Fruit fly (Drosophila melanogaster) whole organism, embryonic: ENCODE measurements around the gene Gnpat.
A peak's percentile ranks its signal among the peaks of the same experiment; 100 is the strongest.

Source experiments
- Atf6 ChIP-seq: fragments of 200-800 bp; sonication (Bioruptor generic); IDR thresholded peaks from 2 replicates; pipeline ENCODE4 v1.3.6; 2022; ENCODE audit warnings: missing biosample characterization, missing genetic modification characterization
- BtbVII ChIP-seq: fragments of 200-800 bp; sonication (Bioruptor generic); optimal IDR thresholded peaks from 3 replicates; lab custom pipeline; 2017; ENCODE audit warnings: missing biosample characterization, mild to moderate bottlenecking, missing genetic modification characterization
- CG10979 ChIP-seq: fragments of 200-800 bp; sonication (Bioruptor generic); optimal IDR thresholded peaks from 2 replicates; lab custom pipeline; 2018; ENCODE audit warnings: missing biosample characterization, mild to moderate bottlenecking, missing genetic modification characterization, moderate library complexity
- CG11456 ChIP-seq: fragments of 200-800 bp; sonication (Bioruptor generic); IDR thresholded peaks from 3 replicates; pipeline ENCODE4 v1.3.6; 2022; ENCODE audit warnings: missing biosample characterization, missing genetic modification characterization
- CG11696 ChIP-seq: fragments of 200-800 bp; sonication (Bioruptor generic); IDR thresholded peaks from 2 replicates; pipeline ENCODE4 v1.3.6; 2022; ENCODE audit warnings: missing biosample characterization, missing genetic modification characterization
- CG12391 ChIP-seq: fragments of 200-800 bp; sonication (Bioruptor generic); optimal IDR thresholded peaks from 3 replicates; lab custom pipeline; 2018; ENCODE audit warnings: missing biosample characterization, mild to moderate bottlenecking, missing genetic modification characterization, moderate library complexity
- CG13296 ChIP-seq: fragments of 200-800 bp; sonication (Bioruptor generic); optimal IDR thresholded peaks from 3 replicates; lab custom pipeline; 2018; ENCODE audit warnings: missing biosample characterization, mild to moderate bottlenecking, missing genetic modification characterization
- CG17361 ChIP-seq: fragments of 200-800 bp; sonication (Bioruptor generic); IDR thresholded peaks from 3 replicates; pipeline ENCODE4 v1.3.6; 2022; ENCODE audit warnings: missing biosample characterization, missing genetic modification characterization
- CG2678 ChIP-seq: fragments of 200-800 bp; sonication (Bioruptor generic); optimal IDR thresholded peaks from 3 replicates; lab custom pipeline; 2019; ENCODE audit warnings: missing biosample characterization, mild to moderate bottlenecking, missing genetic modification characterization, moderate library complexity
- CG2712 ChIP-seq: fragments of 200-800 bp; optimal IDR thresholded peaks from 3 replicates; lab custom pipeline; 2019; ENCODE audit warnings: missing biosample characterization, mild to moderate bottlenecking, missing genetic modification characterization, moderate library complexity
- CG31365 ChIP-seq: fragments of 200-800 bp; sonication (Bioruptor generic); optimal IDR thresholded peaks from 2 replicates; lab custom pipeline; 2018; ENCODE audit warnings: missing biosample characterization, mild to moderate bottlenecking, missing genetic modification characterization
- CG3163 ChIP-seq: fragments of 200-800 bp; sonication (Bioruptor generic); optimal IDR thresholded peaks from 3 replicates; lab custom pipeline; 2016; ENCODE audit warnings: missing biosample characterization, missing genetic modification characterization
- CG3407 ChIP-seq: fragments of 200-800 bp; sonication (Bioruptor generic); optimal IDR thresholded peaks from 2 replicates; lab custom pipeline; 2018; ENCODE audit warnings: missing biosample characterization, mild to moderate bottlenecking, missing genetic modification characterization
- CG34376 ChIP-seq: fragments of 200-800 bp; sonication (Bioruptor generic); optimal IDR thresholded peaks from 2 replicates; lab custom pipeline; 2018; ENCODE audit warnings: missing biosample characterization, mild to moderate bottlenecking, missing genetic modification characterization
- CG34422 ChIP-seq: fragments of 200-800 bp; sonication (Bioruptor generic); IDR thresholded peaks from 3 replicates; pipeline ENCODE4 v1.3.6; 2022; ENCODE audit warnings: missing biosample characterization, missing genetic modification characterization
- CG4854 ChIP-seq: fragments of 200-800 bp; sonication (Bioruptor generic); optimal IDR thresholded peaks from 2 replicates; lab custom pipeline; 2016; ENCODE audit warnings: missing biosample characterization, missing genetic modification characterization, inconsistent platforms
- CG6254 ChIP-seq: fragments of 200-800 bp; sonication (Bioruptor generic); optimal IDR thresholded peaks from 3 replicates; lab custom pipeline; 2017; ENCODE audit warnings: mild to moderate bottlenecking, missing biosample characterization, missing genetic modification reagents, missing genetic modification characterization
- CG8388 ChIP-seq: fragments of 200-800 bp; sonication (Bioruptor generic); optimal IDR thresholded peaks from 2 replicates; lab custom pipeline; 2019; ENCODE audit warnings: missing biosample characterization, mild to moderate bottlenecking, missing genetic modification characterization, moderate library complexity
- CG9727 ChIP-seq: fragments of 200-800 bp; sonication (Bioruptor generic); optimal IDR thresholded peaks from 3 replicates; lab custom pipeline; 2017; ENCODE audit warnings: missing biosample characterization, mild to moderate bottlenecking, missing genetic modification characterization
- CTCF ChIP-seq: fragments of 200-800 bp; sonication (Bioruptor generic); optimal IDR thresholded peaks from 2 replicates; lab custom pipeline; 2017; ENCODE audit warnings: missing biosample characterization, mild to moderate bottlenecking, missing genetic modification characterization, moderate library complexity
- Dad ChIP-seq: fragments of 200-800 bp; sonication (Bioruptor generic); optimal IDR thresholded peaks from 3 replicates; lab custom pipeline; 2016; ENCODE audit warnings: missing biosample characterization, missing genetic modification characterization
- H15 ChIP-seq: fragments of 200-800 bp; sonication (Bioruptor generic); IDR thresholded peaks from 3 replicates; pipeline ENCODE4 v1.3.6; 2022; ENCODE audit warnings: missing biosample characterization, missing genetic modification characterization
- Jarid2 ChIP-seq: fragments of 200-800 bp; sonication (Bioruptor generic); optimal IDR thresholded peaks from 3 replicates; lab custom pipeline; 2017; ENCODE audit warnings: mild to moderate bottlenecking, missing biosample characterization, missing genetic modification reagents, missing genetic modification characterization
- Kr ChIP-seq: fragments of 200-800 bp; sonication (Bioruptor generic); optimal IDR thresholded peaks from 2 replicates; lab custom pipeline; 2017; ENCODE audit warnings: missing biosample characterization, mild to moderate bottlenecking, missing genetic modification characterization
- Nf-YA ChIP-seq: fragments of 200-800 bp; sonication (Bioruptor generic); IDR thresholded peaks from 2 replicates; pipeline ENCODE4 v1.3.6; 2022; ENCODE audit warnings: missing biosample characterization, missing genetic modification characterization
- Oli ChIP-seq: fragments of 200-800 bp; sonication (Bioruptor generic); optimal IDR thresholded peaks from 2 replicates; lab custom pipeline; 2018; ENCODE audit warnings: missing biosample characterization, mild to moderate bottlenecking, missing genetic modification characterization, moderate library complexity
- Sox102F ChIP-seq: fragments of 200-800 bp; sonication (Bioruptor generic); optimal IDR thresholded peaks from 2 replicates; lab custom pipeline; 2018; ENCODE audit warnings: missing biosample characterization, mild to moderate bottlenecking, missing genetic modification characterization, moderate library complexity
- Stat92E ChIP-seq, 3 experiments: fragments of >200 bp in 2 of 3; fragments of 200-800 bp in 1 of 3; sonication (Bioruptor generic) in 1 of 3; optimal IDR thresholded peaks; 2 replicates each; lab custom pipeline; 2017 to 2019; ENCODE audit warnings: missing biosample characterization in 3 of 3, missing genetic modification characterization in 3 of 3, mild to moderate bottlenecking in 1 of 3, moderate library complexity in 1 of 3
- ato ChIP-seq: fragments of 200-800 bp; sonication (Bioruptor generic); IDR thresholded peaks from 2 replicates; pipeline ENCODE4 v1.3.6; 2022; ENCODE audit warnings: missing biosample characterization, missing genetic modification characterization; ENCODE audit not compliant: partially characterized antibody
- bcd ChIP-seq: fragments of 200-800 bp; sonication (Bioruptor generic); optimal IDR thresholded peaks from 2 replicates; lab custom pipeline; 2017; ENCODE audit warnings: missing biosample characterization, mild to moderate bottlenecking, missing genetic modification characterization
- cas ChIP-seq: fragments of 200-800 bp; sonication (Bioruptor generic); IDR thresholded peaks from 2 replicates; pipeline ENCODE4 v1.3.6; 2022; ENCODE audit warnings: missing biosample characterization, missing genetic modification characterization
- dpn ChIP-seq, 2 experiments: fragments of 200-800 bp; sonication (Bioruptor generic); optimal IDR thresholded peaks; 3 replicates each; lab custom pipeline; 2016; ENCODE audit warnings: missing biosample characterization in 2 of 2, missing genetic modification characterization in 2 of 2
- emc ChIP-seq: fragments of 200-800 bp; sonication (Bioruptor generic); optimal IDR thresholded peaks from 2 replicates; lab custom pipeline; 2016; ENCODE audit warnings: missing biosample characterization, missing genetic modification characterization
- ewg ChIP-seq: fragments of 200-800 bp; sonication (Bioruptor generic); optimal IDR thresholded peaks from 3 replicates; lab custom pipeline; 2017; ENCODE audit warnings: mild to moderate bottlenecking, missing biosample characterization, missing genetic modification reagents, missing genetic modification characterization
- fd64A ChIP-seq: fragments of 200-800 bp; sonication (Bioruptor generic); optimal IDR thresholded peaks from 3 replicates; lab custom pipeline; 2018; ENCODE audit warnings: missing biosample characterization, mild to moderate bottlenecking, missing genetic modification characterization
- fd96Cb ChIP-seq: fragments of 200-800 bp; sonication (Bioruptor generic); optimal IDR thresholded peaks from 2 replicates; lab custom pipeline; 2018; ENCODE audit warnings: missing biosample characterization, mild to moderate bottlenecking, missing genetic modification characterization, moderate library complexity
- gce ChIP-seq: fragments of 200-800 bp; sonication (Bioruptor generic); IDR thresholded peaks from 3 replicates; pipeline ENCODE4 v1.3.6; 2022; ENCODE audit warnings: missing biosample characterization, missing genetic modification characterization
- gro ChIP-seq: fragments of 200-800 bp; sonication (Bioruptor generic); optimal IDR thresholded peaks from 2 replicates; lab custom pipeline; 2016; ENCODE audit warnings: missing biosample characterization, missing genetic modification characterization
- hbn ChIP-seq: fragments of 200-800 bp; sonication (Bioruptor generic); IDR thresholded peaks from 2 replicates; pipeline ENCODE4 v1.3.6; 2022; ENCODE audit warnings: missing biosample characterization, missing genetic modification characterization; ENCODE audit not compliant: partially characterized antibody
- mld ChIP-seq: fragments of 200-800 bp; sonication (Bioruptor generic); IDR thresholded peaks from 3 replicates; pipeline ENCODE4 v1.3.6; 2022; ENCODE audit warnings: missing biosample characterization, missing genetic modification characterization; ENCODE audit not compliant: partially characterized antibody
- org-1 ChIP-seq: fragments of 200-800 bp; sonication (Bioruptor generic); optimal IDR thresholded peaks from 2 replicates; lab custom pipeline; 2017; ENCODE audit warnings: missing biosample characterization, missing genetic modification characterization
- pho ChIP-seq: fragments of 200-800 bp; sonication (Bioruptor generic); optimal IDR thresholded peaks from 2 replicates; lab custom pipeline; 2016; ENCODE audit warnings: missing biosample characterization, missing genetic modification characterization
- prd ChIP-seq, 3 experiments: fragments of >200 bp in 2 of 3; fragments of 200-800 bp in 1 of 3; sonication (Bioruptor generic) in 1 of 3; optimal IDR thresholded peaks in 2 of 3; IDR thresholded peaks in 1 of 3; 2 replicates in 2 of 3; 3 replicates in 1 of 3; pipeline versions ENCODE4 v1.3.6 to Lab custom; 2017 to 2022; ENCODE audit warnings: missing biosample characterization in 1 of 3, missing genetic modification characterization in 1 of 3
- pzg ChIP-seq: fragments of 200-800 bp; sonication (Bioruptor generic); optimal IDR thresholded peaks from 3 replicates; lab custom pipeline; 2018; ENCODE audit warnings: missing biosample characterization, mild to moderate bottlenecking, missing genetic modification characterization, moderate library complexity
- schlank ChIP-seq: fragments of 200-800 bp; sonication (Bioruptor generic); optimal IDR thresholded peaks from 2 replicates; lab custom pipeline; 2018; ENCODE audit warnings: missing biosample characterization, mild to moderate bottlenecking, missing genetic modification characterization
- sens ChIP-seq: fragments of 200-800 bp; sonication (Bioruptor generic); peaks from one replicate; lab custom pipeline; 2016; ENCODE audit warnings: missing biosample characterization, missing genetic modification characterization
- sima ChIP-seq: fragments of 200-800 bp; sonication (Bioruptor generic); optimal IDR thresholded peaks from 2 replicates; lab custom pipeline; 2016; ENCODE audit warnings: missing biosample characterization, missing genetic modification characterization
- slp2 ChIP-seq: fragments of 200-800 bp; sonication (Bioruptor generic); optimal IDR thresholded peaks from 2 replicates; lab custom pipeline; 2016; ENCODE audit warnings: missing biosample characterization, missing genetic modification characterization
- ssp ChIP-seq: fragments of 200-800 bp; sonication (Bioruptor generic); IDR thresholded peaks from 2 replicates; pipeline ENCODE4 v1.3.6; 2022; ENCODE audit warnings: missing biosample characterization, missing genetic modification characterization
- usp ChIP-seq: fragments of >200 bp; optimal IDR thresholded peaks from 2 replicates; lab custom pipeline; 2017; ENCODE audit warnings: missing biosample characterization, missing genetic modification characterization

Gene Gnpat

dm6 chr3R:25459200-25459809, 31.4 kb downstream of the Gnpat start (continued):
- TF ChIP-seq CG34376 (GFP tag; lab: Kevin White, UChicago) (no peak), Oli (tag; lab: Kevin White, UChicago) (peak; percentile 10), prd (optimal IDR thresholded peaks at IDR 0.05; lab: Kevin White, UChicago) (no peak), prd (GFP tag; IDR thresholded peaks at IDR 0.05; lab: Robert Waterston, UW) (0 out of 3 replicates have a peak, but pooled peaks have one; percentile 15), CG3163 (GFP tag; lab: Kevin White, UChicago) (no peak), CG6254 (GFP tag; lab: Kevin White, UChicago) (peak; percentile 20), mld (GFP tag; lab: Robert Waterston, UW) (no peak), pho (GFP tag; lab: Kevin White, UChicago) (no peak), sima (GFP tag; lab: Kevin White, UChicago) (no peak), CTCF (no peak), fd96Cb (peak; percentile 31), Nf-YA (GFP tag; lab: Robert Waterston, UW) (no peak), cas (GFP tag; lab: Robert Waterston, UW) (no peak), Dad (no peak), Stat92E (GFP tag; optimal IDR thresholded peaks at IDR 0.05; lab: Kevin White, UChicago) (no peak), CG10979 (tag; lab: Kevin White, UChicago) (peak; percentile 64), ato (no peak), dpn (GFP tag; optimal IDR thresholded peaks at IDR 0.05; lab: Kevin White, UChicago) (no peak), CG8388 (GFP tag; lab: Kevin White, UChicago) (peak; percentile 19), CG17361 (peak; percentile 47; the same call in 1 of the 3 replicates), sens (GFP tag; lab: Kevin White, UChicago) (peak; percentile 80), CG34422 (GFP tag; lab: Robert Waterston, UW) (no peak), Jarid2 (GFP tag; lab: Kevin White, UChicago) (no peak), pzg (no peak), Kr (GFP tag; lab: Kevin White, UChicago) (no peak), Sox102F (GFP tag; lab: Kevin White, UChicago) (peak; percentile 46), slp2 (GFP tag; lab: Kevin White, UChicago) (no peak), org-1 (GFP tag; lab: Kevin White, UChicago) (no peak), ssp (GFP tag; lab: Robert Waterston, UW) (no peak), CG31365 (no peak), hbn (GFP tag; lab: Robert Waterston, UW) (no peak), gro (GFP tag; lab: Kevin White, UChicago) (no peak), bcd (GFP tag; lab: Kevin White, UChicago) (no peak), CG11696 (GFP tag; lab: Robert Waterston, UW) (no peak), CG13296 (GFP tag; lab: Kevin White, UChicago) (no peak), CG4854 (GFP tag; lab: Kevin White, UChicago) (no peak), Atf6 (GFP tag; lab: Robert Waterston, UW) (no peak), emc (GFP tag; lab: Kevin White, UChicago) (no peak), gce (GFP tag; lab: Robert Waterston, UW) (no peak), fd64A (GFP tag; lab: Kevin White, UChicago) (no peak), schlank (tag; lab: Kevin White, UChicago) (no peak), CG2678 (tag; lab: Kevin White, UChicago) (peak; percentile 45), CG12391 (tag; lab: Kevin White, UChicago) (peak; percentile 14), ewg (GFP tag; lab: Kevin White, UChicago) (no peak), BtbVII (no peak), H15 (GFP tag; lab: Robert Waterston, UW) (no peak), CG11456 (GFP tag; lab: Robert Waterston, UW) (no peak), usp (no peak), CG3407 (no peak), CG9727 (GFP tag; lab: Kevin White, UChicago) (peak; percentile 20), CG2712 (tag; lab: Kevin White, UChicago) (peak; percentile 65)
